Worm (Caenorhabditis elegans) whole organism, late embryonic: ENCODE measurements around the gene T07F10.3.

Source experiments
- C38D4.7 ChIP-seq: fragments of 200-800 bp; sonication (Bioruptor generic); optimal IDR thresholded peaks from 2 replicates; lab custom pipeline; 2018; ENCODE audit warnings: mild to moderate bottlenecking, missing genetic modification characterization, moderate library complexity, missing compliant biosample characterization
- K02D7.2 ChIP-seq: sonication (generic microtip); optimal IDR thresholded peaks from 2 replicates; lab custom pipeline; 2017; ENCODE audit warnings: mild to moderate bottlenecking, missing genetic modification characterization, missing compliant biosample characterization
- K09A11.1 ChIP-seq: sonication (generic microtip); optimal IDR thresholded peaks from 2 replicates; lab custom pipeline; 2017; ENCODE audit warnings: antibody characterized with exemption, mild to moderate bottlenecking, missing genetic modification characterization, missing compliant biosample characterization; ENCODE audit not compliant: insufficient read depth
- ama-1 ChIP-seq: fragments of 150-350 bp; optimal IDR thresholded peaks from 2 replicates; lab custom pipeline; 2014
- ceh-18 ChIP-seq: sonication (generic microtip); optimal IDR thresholded peaks from 2 replicates; lab custom pipeline; 2016; ENCODE audit warnings: missing genetic modification characterization, missing compliant biosample characterization
- ceh-2 ChIP-seq: sonication (generic microtip); optimal IDR thresholded peaks from 2 replicates; lab custom pipeline; 2016; ENCODE audit warnings: missing genotype, missing genetic modification characterization, missing compliant biosample characterization
- ceh-30 ChIP-seq: fragments of 150-350 bp; optimal IDR thresholded peaks from 2 replicates; lab custom pipeline; 2014; ENCODE audit warnings: missing biosample characterization, missing genetic modification characterization
- ceh-31 ChIP-seq: sonication (generic microtip); optimal IDR thresholded peaks from 2 replicates; lab custom pipeline; 2016; ENCODE audit warnings: missing genetic modification characterization, missing compliant biosample characterization
- ceh-34 ChIP-seq: sonication (generic microtip); optimal IDR thresholded peaks from 2 replicates; lab custom pipeline; 2016; ENCODE audit warnings: mild to moderate bottlenecking, missing genetic modification characterization, missing compliant biosample characterization
- ceh-45 ChIP-seq: fragments of 200-800 bp; sonication (Bioruptor generic); IDR thresholded peaks from 2 replicates; pipeline ENCODE4 v1.3.6; 2022; ENCODE audit warnings: missing genetic modification reagents, missing genetic modification characterization, missing compliant biosample characterization
- ceh-48 ChIP-seq: sonication (generic microtip); optimal IDR thresholded peaks from 2 replicates; lab custom pipeline; 2016; ENCODE audit warnings: missing genetic modification characterization, inconsistent platforms, missing compliant biosample characterization
- ceh-6 ChIP-seq: fragments of 200-800 bp; sonication (Bioruptor generic); optimal IDR thresholded peaks from 2 replicates; lab custom pipeline; 2018; ENCODE audit warnings: mild to moderate bottlenecking, missing genetic modification characterization, missing compliant biosample characterization
- ceh-9 ChIP-seq: sonication (generic microtip); optimal IDR thresholded peaks from 2 replicates; lab custom pipeline; 2016; ENCODE audit warnings: mild to moderate bottlenecking, missing genetic modification characterization, inconsistent platforms, missing compliant biosample characterization
- dmd-4 ChIP-seq: sonication (generic microtip); optimal IDR thresholded peaks from 2 replicates; lab custom pipeline; 2016; ENCODE audit warnings: borderline replicate concordance, missing genetic modification characterization, missing compliant biosample characterization
- elt-2 ChIP-seq: sonication (generic microtip); optimal IDR thresholded peaks from 2 replicates; lab custom pipeline; 2016; ENCODE audit warnings: missing genetic modification reagents, missing genetic modification characterization, missing compliant biosample characterization
- eyg-1 ChIP-seq: sonication (generic microtip); optimal IDR thresholded peaks from 2 replicates; lab custom pipeline; 2016; ENCODE audit warnings: missing genotype, missing genetic modification characterization, missing compliant biosample characterization
- fax-1 ChIP-seq: sonication (generic microtip); optimal IDR thresholded peaks from 2 replicates; lab custom pipeline; 2016; ENCODE audit warnings: missing genotype, missing genetic modification characterization, missing compliant biosample characterization
- fkh-10 ChIP-seq: fragments of 150-350 bp; optimal IDR thresholded peaks from 2 replicates; lab custom pipeline; 2014; ENCODE audit warnings: missing biosample characterization, missing genetic modification reagents, missing genetic modification characterization
- hlh-13 ChIP-seq: fragments of 200-800 bp; sonication (Bioruptor generic); optimal IDR thresholded peaks from 2 replicates; lab custom pipeline; 2018; ENCODE audit warnings: mild to moderate bottlenecking, missing genetic modification characterization, missing compliant biosample characterization
- hlh-15 ChIP-seq: sonication (generic microtip); optimal IDR thresholded peaks from 2 replicates; lab custom pipeline; 2016; ENCODE audit warnings: missing genetic modification characterization, missing compliant biosample characterization
- hlh-30 ChIP-seq: sonication (generic microtip); optimal IDR thresholded peaks from 2 replicates; lab custom pipeline; 2017; ENCODE audit warnings: antibody characterized with exemption, missing genetic modification characterization, missing compliant biosample characterization; ENCODE audit not compliant: insufficient read depth
- hlh-6 ChIP-seq: sonication (generic microtip); optimal IDR thresholded peaks from 2 replicates; lab custom pipeline; 2016; ENCODE audit warnings: missing genotype, missing genetic modification characterization, missing compliant biosample characterization
- hlh-8 ChIP-seq: sonication (generic microtip); optimal IDR thresholded peaks from 2 replicates; lab custom pipeline; 2016; ENCODE audit warnings: missing genotype, missing genetic modification characterization, missing compliant biosample characterization
- madf-2 ChIP-seq: sonication (generic microtip); optimal IDR thresholded peaks from 2 replicates; lab custom pipeline; 2017; ENCODE audit warnings: missing genetic modification characterization, missing compliant biosample characterization
- nfya-1 ChIP-seq: sonication (generic microtip); optimal IDR thresholded peaks from 2 replicates; lab custom pipeline; 2017; ENCODE audit warnings: missing genetic modification characterization, mild to moderate bottlenecking, missing compliant biosample characterization, antibody characterized with exemption, moderate library complexity
- nhr-11 ChIP-seq: fragments of 150-350 bp; optimal IDR thresholded peaks from 2 replicates; lab custom pipeline; 2014; ENCODE audit warnings: missing biosample characterization, missing genetic modification characterization
- nhr-232 ChIP-seq: sonication (generic microtip); optimal IDR thresholded peaks from 2 replicates; lab custom pipeline; 2016; ENCODE audit warnings: missing genetic modification characterization, missing compliant biosample characterization
- odd-2 ChIP-seq: sonication (generic microtip); optimal IDR thresholded peaks from 2 replicates; lab custom pipeline; 2017; ENCODE audit warnings: antibody characterized with exemption, mild to moderate bottlenecking, missing genetic modification characterization, missing compliant biosample characterization
- pag-3 ChIP-seq: sonication (generic microtip); optimal IDR thresholded peaks from 2 replicates; lab custom pipeline; 2016; ENCODE audit warnings: missing compliant biosample characterization, missing genetic modification characterization, borderline replicate concordance
- ref-2 ChIP-seq: sonication (generic microtip); optimal IDR thresholded peaks from 2 replicates; lab custom pipeline; 2016; ENCODE audit warnings: missing genetic modification characterization, missing compliant biosample characterization
- rnt-1 ChIP-seq: sonication (generic microtip); optimal IDR thresholded peaks from 2 replicates; lab custom pipeline; 2016; ENCODE audit warnings: missing genetic modification characterization, missing compliant biosample characterization
- sox-2 ChIP-seq: fragments of 200-800 bp; sonication (Bioruptor generic); IDR thresholded peaks from 2 replicates; pipeline ENCODE4 v1.3.6; 2022; ENCODE audit warnings: missing genetic modification reagents, missing genetic modification characterization, missing compliant biosample characterization
- syd-9 ChIP-seq: sonication (generic microtip); optimal IDR thresholded peaks from 2 replicates; lab custom pipeline; 2016; ENCODE audit warnings: mild to moderate bottlenecking, missing genetic modification characterization, moderate library complexity, missing compliant biosample characterization
- tbx-2 ChIP-seq: sonication (generic microtip); optimal IDR thresholded peaks from 2 replicates; lab custom pipeline; 2016; ENCODE audit warnings: missing genetic modification characterization, missing compliant biosample characterization
- unc-3 ChIP-seq, 2 experiments: fragments of 200-800 bp in 1 of 2; sonication (Bioruptor generic) in 1 of 2; sonication (generic microtip) in 1 of 2; conservative IDR thresholded peaks in 1 of 2; optimal IDR thresholded peaks in 1 of 2; 2 replicates each; pipeline versions ENCODE4 v1.3.6 to Lab custom; 2016 to 2022; ENCODE audit warnings: missing compliant biosample characterization in 2 of 2, missing genetic modification characterization in 2 of 2, missing genetic modification reagents in 1 of 2
- unc-55 ChIP-seq: sonication (generic microtip); optimal IDR thresholded peaks from 2 replicates; lab custom pipeline; 2017; ENCODE audit warnings: missing biosample characterization, missing genetic modification reagents, missing genetic modification characterization
- zip-5 ChIP-seq: sonication (generic microtip); optimal IDR thresholded peaks from 2 replicates; lab custom pipeline; 2016; ENCODE audit warnings: missing genetic modification characterization, missing compliant biosample characterization

T07F10.3 gene

DNA sequence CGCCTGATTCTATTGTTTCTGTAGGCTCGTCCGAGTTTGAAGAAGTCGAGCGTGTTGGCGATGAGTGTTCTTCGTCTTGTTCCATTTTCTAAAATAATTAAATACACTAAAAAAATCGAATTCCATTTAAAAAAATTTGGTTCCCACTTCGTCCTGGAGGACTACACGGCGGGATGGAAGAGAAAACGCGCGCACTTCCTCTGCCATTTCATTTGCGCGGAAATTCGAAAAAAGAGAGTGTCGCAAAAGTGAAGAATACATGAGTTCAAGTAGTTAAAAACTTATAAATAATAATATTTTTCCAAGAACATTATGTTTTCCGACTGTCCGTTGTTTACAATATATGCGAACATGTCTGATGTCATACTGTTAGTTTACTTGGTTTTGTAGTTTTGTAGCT, at the start of gene T07F10.3 (continued):
- TF ChIP-seq hlh-13 (GFP tag; lab: Kevin White, UChicago) (peak; percentile 15), ceh-48 (tag; lab: Kevin White, UChicago) (no peak), hlh-8 (tag; lab: Kevin White, UChicago) (peak; percentile 84), fax-1 (tag; lab: Kevin White, UChicago) (peak; percentile 84), ama-1 (lab: Kevin White, UChicago) (no peak), dmd-4 (tag; lab: Kevin White, UChicago) (no peak), ceh-31 (tag; lab: Kevin White, UChicago) (peak; percentile 99), ceh-18 (tag; lab: Kevin White, UChicago) (peak; percentile 38), nhr-232 (tag; lab: Kevin White, UChicago) (no peak), ceh-30 (tag; lab: Kevin White, UChicago) (no peak), hlh-30 (tag; lab: Kevin White, UChicago) (no peak), madf-2 (tag; lab: Kevin White, UChicago) (peak; percentile 54), zip-5 (peak; percentile 92), syd-9 (tag; lab: Kevin White, UChicago) (no peak), C38D4.7 (GFP tag; lab: Kevin White, UChicago) (no peak), K09A11.1 (tag; lab: Kevin White, UChicago) (no peak)

DNA sequence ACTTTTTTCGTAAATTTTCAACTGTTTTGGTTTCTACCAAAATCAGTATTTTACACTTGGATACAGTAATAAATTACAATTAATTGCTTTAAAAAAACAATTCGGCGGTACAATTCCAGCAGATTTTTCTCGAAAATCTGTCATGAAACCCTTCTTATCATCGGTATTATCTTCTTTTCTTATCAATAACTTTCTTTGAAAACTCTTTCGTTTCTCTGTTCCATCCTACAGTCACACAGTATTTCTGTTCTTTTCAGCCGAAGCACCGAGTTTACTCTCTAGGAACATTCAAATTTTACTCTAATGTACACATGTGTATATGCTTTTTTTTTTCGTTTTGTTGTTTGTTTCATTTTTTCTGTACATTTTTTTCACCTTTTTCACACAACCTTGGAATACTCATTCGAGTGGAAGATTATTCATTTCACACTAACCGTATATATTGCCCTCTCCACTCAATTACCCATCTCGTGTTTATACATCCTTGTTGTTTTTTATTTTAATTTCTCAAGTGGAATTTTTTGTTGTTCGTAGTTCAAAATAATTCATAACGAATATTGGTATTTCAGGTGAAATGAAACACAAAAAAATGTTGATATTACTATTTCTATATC, 39.8 kb upstream of the T07F10.3 start, which contains the start of gene nid-1:
TSS of gene nid-1 (plus strand) at position 564 of the 614 bp plus-strand sequence.
- TF ChIP-seq elt-2 (peak; percentile 68), ref-2 (no peak), pag-3 (tag; lab: Kevin White, UChicago) (no peak)

DNA sequence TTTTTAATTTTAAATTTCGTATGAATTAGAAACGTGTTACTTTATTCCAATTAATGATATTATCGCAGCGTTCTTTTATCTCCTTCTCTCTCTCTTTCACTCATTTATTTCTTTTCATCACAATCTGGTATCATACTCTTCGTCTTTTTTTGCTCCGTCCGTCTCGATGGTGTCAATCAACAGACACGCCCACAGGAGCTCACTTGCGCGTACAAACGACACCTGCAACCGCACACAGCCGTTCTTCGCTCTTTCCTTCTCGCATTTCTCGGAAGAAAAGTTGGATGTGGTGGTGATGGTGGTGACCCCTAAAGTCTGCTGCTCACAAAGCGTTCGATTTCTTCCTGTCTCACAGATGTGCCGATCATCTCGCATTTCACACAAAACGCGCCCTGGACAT, 38.8 kb upstream of the T07F10.3 start:
- TF ChIP-seq fkh-10 (GFP tag; lab: Kevin White, UChicago) (no peak), ceh-34 (tag; lab: Kevin White, UChicago) (peak; percentile 6)
- TF ChIP-seq, all 69 proteins: peak for 1

DNA sequence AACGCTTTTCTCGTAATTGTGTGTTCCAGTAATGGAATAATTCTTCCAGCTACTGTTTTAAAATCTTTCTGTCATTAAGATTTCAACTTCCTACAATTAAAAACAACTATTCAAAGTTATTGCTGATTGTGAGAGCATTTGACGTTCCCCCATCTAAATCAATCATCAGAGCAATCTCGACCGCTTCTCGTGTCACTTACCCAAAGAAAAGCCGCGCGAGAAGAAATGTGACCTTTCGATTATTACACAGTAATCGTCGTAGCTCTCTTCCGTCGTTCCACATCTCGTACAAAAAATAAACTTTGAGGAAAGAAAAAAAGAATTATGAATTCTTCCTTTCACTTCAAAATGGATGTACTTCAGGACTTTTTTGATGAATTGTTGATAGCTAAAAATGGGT, 37.6 kb upstream of the T07F10.3 start:
- TF ChIP-seq tbx-2 (tag; lab: Kevin White, UChicago) (no peak), unc-55 (GFP tag; lab: Kevin White, UChicago) (peak; percentile 73)
- TF ChIP-seq, all 69 proteins: peak for 1

DNA sequence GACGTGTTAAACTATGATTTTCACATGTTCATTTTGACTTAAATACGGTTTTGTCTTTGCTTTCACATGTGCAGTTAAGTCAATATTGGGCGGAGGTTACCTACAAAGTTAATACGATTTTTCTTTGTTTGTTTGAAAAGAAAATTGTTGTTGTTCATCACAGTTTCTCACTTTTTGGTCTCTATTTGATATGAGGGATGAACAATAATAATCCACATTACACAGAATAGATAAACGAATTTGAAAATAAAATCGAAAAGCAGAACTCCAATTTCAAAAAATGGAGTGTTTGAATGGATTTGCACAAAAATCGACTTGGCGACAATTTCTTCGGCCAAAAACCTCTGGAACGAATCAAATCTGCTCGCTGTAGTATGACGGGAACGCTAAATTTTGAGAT, 36.9 kb upstream of the T07F10.3 start, which contains the start of gene ttr-29:
TSS of gene ttr-29 (minus strand) at position 101 of the 400 bp plus-strand sequence.
- TF ChIP-seq ref-2 (no peak), unc-55 (GFP tag; lab: Kevin White, UChicago) (no peak), hlh-15 (tag; lab: Kevin White, UChicago) (no peak), K02D7.2 (no peak), ceh-9 (tag; lab: Kevin White, UChicago) (no peak), odd-2 (tag; lab: Kevin White, UChicago) (no peak)

DNA sequence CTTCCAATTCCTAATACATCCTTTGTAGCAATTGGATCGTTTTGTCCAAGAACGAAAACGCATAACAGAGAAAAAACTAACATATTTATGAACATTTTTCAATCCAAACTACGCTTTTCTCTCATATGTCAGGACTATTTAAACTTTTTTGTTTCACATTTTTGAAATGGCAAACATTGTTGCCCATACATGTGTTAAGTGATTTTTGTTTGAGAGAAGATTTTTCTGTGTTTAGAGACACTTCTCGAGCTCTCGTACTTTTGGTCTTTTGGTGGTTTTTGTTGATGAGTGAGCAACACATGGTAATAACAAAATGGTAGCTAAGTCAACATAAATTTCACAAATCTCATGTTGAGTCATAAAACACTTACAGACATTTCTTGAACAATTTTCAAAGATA, 35.2 kb upstream of the T07F10.3 start, which contains the start of gene ttr-28:
TSS of gene ttr-28 (minus strand) at position 101 of the 400 bp plus-strand sequence.
- no peak for TF ChIP-seq ceh-45 (GFP tag; lab: Robert Waterston, UW)
- TF ChIP-seq sox-2 (GFP tag; lab: Robert Waterston, UW), result no peak
- TF ChIP-seq rnt-1 (tag; lab: Kevin White, UChicago), result no peak
- no peak for TF ChIP-seq C38D4.7 (GFP tag; lab: Kevin White, UChicago)
- no peak for TF ChIP-seq hlh-6 (tag; lab: Kevin White, UChicago)
- no peak for TF ChIP-seq madf-2 (tag; lab: Kevin White, UChicago)
- TF ChIP-seq fax-1 (tag; lab: Kevin White, UChicago), result no peak
- TF ChIP-seq ceh-6, result no peak
- TF ChIP-seq unc-3 (GFP tag; conservative IDR thresholded peaks at IDR 0.05; lab: Robert Waterston, UW), result no peak
- TF ChIP-seq unc-3 (tag; optimal IDR thresholded peaks at IDR 0.05; lab: Kevin White, UChicago), result no peak
- TF ChIP-seq nhr-232 (tag; lab: Kevin White, UChicago), result no peak
- no peak for TF ChIP-seq ceh-2
- TF ChIP-seq nfya-1 (tag; lab: Kevin White, UChicago), result no peak
- no peak for TF ChIP-seq ceh-18 (tag; lab: Kevin White, UChicago)
- TF ChIP-seq eyg-1 (tag; lab: Kevin White, UChicago), result no peak
- TF ChIP-seq nhr-11 (tag; lab: Kevin White, UChicago), result no peak
- no peak for TF ChIP-seq unc-55 (GFP tag; lab: Kevin White, UChicago)
